Fruit fly (Drosophila melanogaster) whole organism, adult: Measurements from ENCODE around the gene Alh.

Experiments
- CG14711 ChIP-seq: fragments of 200-800 bp; sonication (Bioruptor generic); optimal IDR thresholded peaks from 2 replicates; lab custom pipeline; 2018; ENCODE audit warnings: missing biosample characterization, mild to moderate bottlenecking, missing genetic modification characterization, moderate library complexity
- Clk ChIP-seq: fragments of 200-800 bp; sonication (Bioruptor generic); optimal IDR thresholded peaks from 2 replicates; lab custom pipeline; 2017; ENCODE audit warnings: missing biosample characterization, missing genetic modification characterization
- cnc ChIP-seq, 2 experiments: fragments of >200 bp; optimal IDR thresholded peaks; 2 replicates each; lab custom pipeline; 2017

DNA sequence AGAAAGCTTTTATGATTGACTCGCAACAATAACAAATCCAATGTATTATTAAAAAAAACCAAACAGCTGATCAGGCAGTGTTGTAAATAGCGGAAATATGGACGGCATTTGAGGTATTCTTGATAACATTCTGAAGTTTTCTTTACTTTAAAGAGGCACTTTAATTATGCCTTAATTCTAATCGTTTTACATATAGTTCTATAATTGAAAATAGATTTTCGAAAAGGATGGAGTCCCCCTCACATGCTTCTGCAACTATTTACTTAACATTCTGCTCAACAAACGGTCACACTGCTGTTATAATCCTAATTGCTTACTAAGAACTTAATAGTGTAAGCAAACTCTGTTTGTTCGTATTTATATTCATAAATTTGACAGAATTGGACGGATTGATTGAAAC lies 4.0 kb upstream of the Alh start, which contains the start of gene CG10068:
- TF ChIP-seq cnc (optimal IDR thresholded peaks at IDR 0.05; lab: Kevin White, UChicago) (no peak), CG14711 (tag; lab: Kevin White, UChicago) (peak; percentile 86), Clk (GFP tag; lab: Kevin White, UChicago) (peak; percentile 71)
